Worm (Caenorhabditis elegans): ENCODE results near the gene pfn-3.
A peak's percentile ranks its signal among the peaks of the same experiment; 100 is the strongest.

The pfn-3 gene

ce11 chrX:1080549-1080948 is at the start of gene pfn-3:
Gene pfn-3, minus strand, starts transcription at chrX:1080649.
- no peak for TF ChIP-seq med-1 (GFP tag; optimal IDR thresholded peaks at IDR 0.05; ENCODE audit: insufficient read depth)
- TF ChIP-seq flt-1 (GFP tag; IDR thresholded peaks at IDR 0.05): no peak
- TF ChIP-seq cog-1 (tag; optimal IDR thresholded peaks at IDR 0.05): no peak
- no peak for TF ChIP-seq tab-1 (GFP tag; IDR thresholded peaks at IDR 0.05)

ce11 chrX:1128503-1129036 is 48.1 kb upstream of the pfn-3 start, which contains the start of gene snx-1:
Gene snx-1, plus strand, starts transcription at chrX:1128986.
- no peak for TF ChIP-seq tab-1 (GFP tag; IDR thresholded peaks at IDR 0.05)
- TF ChIP-seq flt-1 (GFP tag; IDR thresholded peaks at IDR 0.05): peak; percentile 52; the same call in 1 of the 2 replicates

ce11 chrX:1126207-1126606 is 45.8 kb upstream of the pfn-3 start:
- TF ChIP-seq T22C8.4 (GFP tag; IDR thresholded peaks at IDR 0.05) (no peak), med-1 (GFP tag; optimal IDR thresholded peaks at IDR 0.05; ENCODE audit: insufficient read depth) (no peak), ztf-23 (GFP tag; IDR thresholded peaks at IDR 0.05) (no peak), cog-1 (tag; optimal IDR thresholded peaks at IDR 0.05) (no peak), ref-1 (GFP tag; conservative IDR thresholded peaks at IDR 0.05) (no peak), flt-1 (GFP tag; IDR thresholded peaks at IDR 0.05) (no peak), tab-1 (GFP tag; IDR thresholded peaks at IDR 0.05) (no peak), ztf-29 (GFP tag; IDR thresholded peaks at IDR 0.05) (no peak)

- no peak for TF ChIP-seq cog-1 (tag; optimal IDR thresholded peaks at IDR 0.05)
- TF ChIP-seq tab-1 (GFP tag; IDR thresholded peaks at IDR 0.05): no peak
- TF ChIP-seq klf-2 (GFP tag; conservative IDR thresholded peaks at IDR 0.05): no peak
- no peak for TF ChIP-seq ref-1 (GFP tag; conservative IDR thresholded peaks at IDR 0.05)
- TF ChIP-seq ztf-23 (GFP tag; IDR thresholded peaks at IDR 0.05): no peak
- no peak for TF ChIP-seq ztf-29 (GFP tag; IDR thresholded peaks at IDR 0.05)
- no peak for TF ChIP-seq flt-1 (GFP tag; IDR thresholded peaks at IDR 0.05)
- no peak for TF ChIP-seq med-1 (GFP tag; optimal IDR thresholded peaks at IDR 0.05; ENCODE audit: insufficient read depth)
These were observed 45.0 kb upstream of the pfn-3 start, which contains the start of gene lmp-2 for ce11 chrX:1125426-1125825. Gene lmp-2, plus strand, starts transcription at chrX:1125615.

ce11 chrX:1124146-1124545 is 43.7 kb upstream of the pfn-3 start, which contains the start of gene C05D9.9:
Gene C05D9.9, minus strand, starts transcription at chrX:1124246.
- TF ChIP-seq tab-1 (GFP tag; IDR thresholded peaks at IDR 0.05): no peak
- TF ChIP-seq T22C8.4 (GFP tag; IDR thresholded peaks at IDR 0.05): no peak
- TF ChIP-seq cog-1 (tag; optimal IDR thresholded peaks at IDR 0.05): no peak
- TF ChIP-seq klf-2 (GFP tag; conservative IDR thresholded peaks at IDR 0.05): no peak
- no peak for TF ChIP-seq ref-1 (GFP tag; conservative IDR thresholded peaks at IDR 0.05)
- TF ChIP-seq ztf-23 (GFP tag; IDR thresholded peaks at IDR 0.05): no peak
- TF ChIP-seq med-1 (GFP tag; optimal IDR thresholded peaks at IDR 0.05; ENCODE audit: insufficient read depth): no peak
- no peak for TF ChIP-seq ztf-29 (GFP tag; IDR thresholded peaks at IDR 0.05)
- TF ChIP-seq flt-1 (GFP tag; IDR thresholded peaks at IDR 0.05): no peak

- TF ChIP-seq tab-1 (GFP tag; IDR thresholded peaks at IDR 0.05): no peak
- no peak for TF ChIP-seq ztf-23 (GFP tag; IDR thresholded peaks at IDR 0.05)
- no peak for TF ChIP-seq cog-1 (tag; optimal IDR thresholded peaks at IDR 0.05)
- TF ChIP-seq med-1 (GFP tag; optimal IDR thresholded peaks at IDR 0.05; ENCODE audit: insufficient read depth): no peak
- no peak for TF ChIP-seq T22C8.4 (GFP tag; IDR thresholded peaks at IDR 0.05)
- no peak for TF ChIP-seq ref-1 (GFP tag; conservative IDR thresholded peaks at IDR 0.05)
- TF ChIP-seq ztf-29 (GFP tag; IDR thresholded peaks at IDR 0.05): no peak
- no peak for TF ChIP-seq klf-2 (GFP tag; conservative IDR thresholded peaks at IDR 0.05)
- no peak for TF ChIP-seq flt-1 (GFP tag; IDR thresholded peaks at IDR 0.05)
These were observed 43.0 kb upstream of the pfn-3 start for ce11 chrX:1123471-1123870.

ce11 chrX:1122198-1122597 is 41.7 kb upstream of the pfn-3 start:
- no peak for TF ChIP-seq flt-1 (GFP tag; IDR thresholded peaks at IDR 0.05)
- no peak for TF ChIP-seq med-1 (GFP tag; optimal IDR thresholded peaks at IDR 0.05; ENCODE audit: insufficient read depth)
- TF ChIP-seq tab-1 (GFP tag; IDR thresholded peaks at IDR 0.05): no peak
- TF ChIP-seq cog-1 (tag; optimal IDR thresholded peaks at IDR 0.05): no peak
- TF ChIP-seq ztf-29 (GFP tag; IDR thresholded peaks at IDR 0.05): no peak
- no peak for TF ChIP-seq ztf-23 (GFP tag; IDR thresholded peaks at IDR 0.05)
- no peak for TF ChIP-seq ref-1 (GFP tag; conservative IDR thresholded peaks at IDR 0.05)
- no peak for TF ChIP-seq T22C8.4 (GFP tag; IDR thresholded peaks at IDR 0.05)

- TF ChIP-seq ref-1 (GFP tag; conservative IDR thresholded peaks at IDR 0.05) (no peak), tab-1 (GFP tag; IDR thresholded peaks at IDR 0.05) (no peak)
These were observed 41.1 kb upstream of the pfn-3 start for ce11 chrX:1121575-1121974.

ce11 chrX:1120326-1120725 is 39.9 kb upstream of the pfn-3 start:
- TF ChIP-seq med-1 (GFP tag; optimal IDR thresholded peaks at IDR 0.05; ENCODE audit: insufficient read depth) (no peak), ztf-23 (GFP tag; IDR thresholded peaks at IDR 0.05) (no peak), cog-1 (tag; optimal IDR thresholded peaks at IDR 0.05) (peak; percentile 80), flt-1 (GFP tag; IDR thresholded peaks at IDR 0.05) (0 out of 2 replicates have a peak, but pooled peaks have one; percentile 54), T22C8.4 (GFP tag; IDR thresholded peaks at IDR 0.05) (peak; percentile 52)

- no peak for TF ChIP-seq flt-1 (GFP tag; IDR thresholded peaks at IDR 0.05)
- no peak for TF ChIP-seq T22C8.4 (GFP tag; IDR thresholded peaks at IDR 0.05)
- TF ChIP-seq ref-1 (GFP tag; conservative IDR thresholded peaks at IDR 0.05): no peak
- TF ChIP-seq klf-2 (GFP tag; conservative IDR thresholded peaks at IDR 0.05): no peak
- TF ChIP-seq med-1 (GFP tag; optimal IDR thresholded peaks at IDR 0.05; ENCODE audit: insufficient read depth): no peak
- no peak for TF ChIP-seq tab-1 (GFP tag; IDR thresholded peaks at IDR 0.05)
- no peak for TF ChIP-seq ztf-23 (GFP tag; IDR thresholded peaks at IDR 0.05)
- TF ChIP-seq cog-1 (tag; optimal IDR thresholded peaks at IDR 0.05): no peak
- TF ChIP-seq ztf-29 (GFP tag; IDR thresholded peaks at IDR 0.05): no peak
These were observed 38.9 kb upstream of the pfn-3 start, which contains the start of gene C05D9.7 for ce11 chrX:1119305-1119704. Gene C05D9.7, minus strand, starts transcription at chrX:1119405.
